Worm (Caenorhabditis elegans) whole organism, L1 larva: Measurements from ENCODE around the gene mut-7.

Experiments
- C04F5.9 ChIP-seq: sonication (generic microtip); optimal IDR thresholded peaks from 2 replicates; lab custom pipeline; 2016; ENCODE audit warnings: missing genetic modification characterization, missing compliant biosample characterization
- C34B4.2 ChIP-seq: sonication (generic microtip); optimal IDR thresholded peaks from 2 replicates; lab custom pipeline; 2017; ENCODE audit warnings: mild to moderate bottlenecking, missing genetic modification characterization, missing compliant biosample characterization
- F16B12.6 ChIP-seq: fragments of 150-350 bp; optimal IDR thresholded peaks from 2 replicates; lab custom pipeline; 2014; ENCODE audit warnings: missing biosample characterization, missing genetic modification characterization
- Y116A8C.19 ChIP-seq: sonication (generic microtip); optimal IDR thresholded peaks from 2 replicates; lab custom pipeline; 2016; ENCODE audit warnings: missing compliant biosample characterization, missing genetic modification characterization, borderline replicate concordance
- aha-1 ChIP-seq: fragments of 150-350 bp; optimal IDR thresholded peaks from 2 replicates; lab custom pipeline; 2014; ENCODE audit warnings: missing biosample characterization, missing genetic modification characterization
- alr-1 ChIP-seq: fragments of 200-800 bp; sonication (Bioruptor generic); optimal IDR thresholded peaks from 2 replicates; lab custom pipeline; 2018; ENCODE audit warnings: borderline replicate concordance, mild to moderate bottlenecking, missing genetic modification characterization, missing compliant biosample characterization
- aly-2 ChIP-seq: fragments of 150-350 bp; optimal IDR thresholded peaks from 2 replicates; lab custom pipeline; 2014; ENCODE audit warnings: missing biosample characterization, missing genetic modification characterization
- ama-1 ChIP-seq: fragments of 150-350 bp; optimal IDR thresholded peaks from 2 replicates; lab custom pipeline; 2014
- ceh-8 ChIP-seq: fragments of 200-800 bp; sonication (Bioruptor generic); optimal IDR thresholded peaks from 2 replicates; lab custom pipeline; 2018; ENCODE audit warnings: mild to moderate bottlenecking, missing genetic modification characterization, moderate library complexity, missing compliant biosample characterization
- ceh-82 ChIP-seq, 3 experiments: fragments of 150-350 bp in 1 of 3; sonication (generic microtip) in 2 of 3; optimal IDR thresholded peaks; 2 replicates each; lab custom pipeline; 2014 to 2017; ENCODE audit warnings: missing biosample characterization in 3 of 3, missing genetic modification characterization in 3 of 3
- ces-1 ChIP-seq: fragments of 150-350 bp; optimal IDR thresholded peaks from 2 replicates; lab custom pipeline; 2014; ENCODE audit warnings: missing biosample characterization, missing genetic modification reagents, missing genetic modification characterization
- dsc-1 ChIP-seq: sonication (generic microtip); optimal IDR thresholded peaks from 2 replicates; lab custom pipeline; 2016; ENCODE audit warnings: mild to moderate bottlenecking, missing genetic modification characterization, missing compliant biosample characterization
- efl-3 ChIP-seq: fragments of 200-800 bp; sonication (Bioruptor generic); optimal IDR thresholded peaks from 2 replicates; lab custom pipeline; 2018; ENCODE audit warnings: mild to moderate bottlenecking, missing genetic modification characterization, missing compliant biosample characterization
- egl-13 ChIP-seq: sonication (generic microtip); optimal IDR thresholded peaks from 2 replicates; lab custom pipeline; 2016; ENCODE audit warnings: missing genotype, missing genetic modification reagents, missing genetic modification characterization, missing compliant biosample characterization
- elt-2 ChIP-seq: sonication (generic microtip); optimal IDR thresholded peaks from 2 replicates; lab custom pipeline; 2016; ENCODE audit warnings: missing genetic modification characterization, mild to moderate bottlenecking, inconsistent platforms, missing compliant biosample characterization, missing genetic modification reagents
- elt-3 ChIP-seq, 6 experiments: fragments of 150-350 bp in 1 of 6; sonication (generic microtip); optimal IDR thresholded peaks; 2 replicates each; lab custom pipeline; 2017 to 2018; ENCODE audit warnings: missing biosample characterization in 6 of 6, missing genetic modification characterization in 6 of 6, inconsistent platforms in 1 of 6
- ets-5 ChIP-seq: fragments of 200-800 bp; sonication (Bioruptor generic); IDR thresholded peaks from 2 replicates; pipeline ENCODE4 v1.3.6; 2022; ENCODE audit warnings: missing genetic modification characterization, missing compliant biosample characterization
- fkh-4 ChIP-seq: sonication (generic microtip); optimal IDR thresholded peaks from 2 replicates; lab custom pipeline; 2016; ENCODE audit warnings: missing compliant biosample characterization, missing genetic modification characterization, borderline replicate concordance
- fos-1 ChIP-seq: fragments of 150-350 bp; optimal IDR thresholded peaks from 2 replicates; lab custom pipeline; 2014; ENCODE audit warnings: missing biosample characterization, missing genetic modification characterization
- hpl-2 ChIP-seq: fragments of 150-350 bp; optimal IDR thresholded peaks from 2 replicates; lab custom pipeline; 2014; ENCODE audit warnings: missing biosample characterization, missing genetic modification reagents, missing genetic modification characterization
- isw-1 ChIP-seq: fragments of 200-800 bp; sonication (Bioruptor generic); IDR thresholded peaks from 2 replicates; pipeline ENCODE4 v1.3.6; 2022; ENCODE audit warnings: missing genetic modification characterization, missing compliant biosample characterization
- jun-1 ChIP-seq: fragments of 150-350 bp; optimal IDR thresholded peaks from 2 replicates; lab custom pipeline; 2014; ENCODE audit warnings: missing biosample characterization, missing genetic modification reagents, missing genetic modification characterization
- lin-14 ChIP-seq: fragments of 200-800 bp; sonication (Bioruptor generic); optimal IDR thresholded peaks from 2 replicates; lab custom pipeline; 2018; ENCODE audit warnings: mild to moderate bottlenecking, missing genetic modification characterization, moderate library complexity, missing compliant biosample characterization
- lir-3 ChIP-seq: sonication (generic microtip); optimal IDR thresholded peaks from 2 replicates; lab custom pipeline; 2016; ENCODE audit warnings: mild to moderate bottlenecking, missing genetic modification characterization, moderate library complexity, missing compliant biosample characterization; ENCODE audit not compliant: poor library complexity
- mab-9 ChIP-seq: fragments of 200-800 bp; sonication (Bioruptor generic); IDR thresholded peaks from 2 replicates; pipeline ENCODE4 v1.3.6; 2022; ENCODE audit warnings: missing genetic modification reagents, missing genetic modification characterization, missing compliant biosample characterization
- nhr-12 ChIP-seq: sonication (generic microtip); optimal IDR thresholded peaks from 2 replicates; lab custom pipeline; 2017; ENCODE audit warnings: missing biosample characterization, missing genetic modification characterization
- nhr-237 ChIP-seq: fragments of 150-350 bp; optimal IDR thresholded peaks from 2 replicates; lab custom pipeline; 2014; ENCODE audit warnings: missing biosample characterization, missing genetic modification characterization
- nhr-47 ChIP-seq: sonication (generic microtip); optimal IDR thresholded peaks from 2 replicates; lab custom pipeline; 2016; ENCODE audit warnings: mild to moderate bottlenecking, missing genetic modification characterization, moderate library complexity, missing compliant biosample characterization
- nhr-71 ChIP-seq: sonication (generic microtip); optimal IDR thresholded peaks from 2 replicates; lab custom pipeline; 2016; ENCODE audit warnings: mild to moderate bottlenecking, missing genetic modification characterization, moderate library complexity, missing compliant biosample characterization
- nhr-76 ChIP-seq: sonication (generic microtip); optimal IDR thresholded peaks from 2 replicates; lab custom pipeline; 2017; ENCODE audit warnings: missing biosample characterization, missing genetic modification characterization
- nhr-90 ChIP-seq: sonication (generic microtip); optimal IDR thresholded peaks from 2 replicates; lab custom pipeline; 2016; ENCODE audit warnings: mild to moderate bottlenecking, missing genetic modification characterization, missing compliant biosample characterization; ENCODE audit not compliant: poor library complexity
- rnt-1 ChIP-seq: sonication (generic microtip); optimal IDR thresholded peaks from 2 replicates; lab custom pipeline; 2016; ENCODE audit warnings: mild to moderate bottlenecking, missing genetic modification characterization, moderate library complexity, missing compliant biosample characterization
- skn-1 ChIP-seq: fragments of 150-350 bp; optimal IDR thresholded peaks from 2 replicates; lab custom pipeline; 2014; ENCODE audit warnings: missing biosample characterization, missing genetic modification characterization
- snpc-4 ChIP-seq: fragments of 150-350 bp; optimal IDR thresholded peaks from 2 replicates; lab custom pipeline; 2014; ENCODE audit warnings: missing biosample characterization, missing genetic modification characterization
- sox-4 ChIP-seq: sonication (generic microtip); optimal IDR thresholded peaks from 2 replicates; lab custom pipeline; 2016; ENCODE audit warnings: missing genetic modification characterization, missing compliant biosample characterization
- sptf-1 ChIP-seq: fragments of 150-350 bp; optimal IDR thresholded peaks from 2 replicates; lab custom pipeline; 2014; ENCODE audit warnings: missing biosample characterization, missing genetic modification characterization
- tbx-2 ChIP-seq: sonication (generic microtip); optimal IDR thresholded peaks from 2 replicates; lab custom pipeline; 2016; ENCODE audit warnings: missing genetic modification characterization, missing compliant biosample characterization
- unc-62 ChIP-seq: fragments of 150-350 bp; optimal IDR thresholded peaks from 2 replicates; lab custom pipeline; 2014; ENCODE audit warnings: missing biosample characterization, missing genetic modification reagents, missing genetic modification characterization
- vab-15 ChIP-seq: sonication (generic microtip); optimal IDR thresholded peaks from 2 replicates; lab custom pipeline; 2017; ENCODE audit warnings: missing genotype, mild to moderate bottlenecking, missing genetic modification characterization, missing compliant biosample characterization
- ztf-4 ChIP-seq: fragments of 150-350 bp; optimal IDR thresholded peaks from 2 replicates; lab custom pipeline; 2014; ENCODE audit warnings: missing biosample characterization, missing genetic modification characterization

The mut-7 gene

DNA sequence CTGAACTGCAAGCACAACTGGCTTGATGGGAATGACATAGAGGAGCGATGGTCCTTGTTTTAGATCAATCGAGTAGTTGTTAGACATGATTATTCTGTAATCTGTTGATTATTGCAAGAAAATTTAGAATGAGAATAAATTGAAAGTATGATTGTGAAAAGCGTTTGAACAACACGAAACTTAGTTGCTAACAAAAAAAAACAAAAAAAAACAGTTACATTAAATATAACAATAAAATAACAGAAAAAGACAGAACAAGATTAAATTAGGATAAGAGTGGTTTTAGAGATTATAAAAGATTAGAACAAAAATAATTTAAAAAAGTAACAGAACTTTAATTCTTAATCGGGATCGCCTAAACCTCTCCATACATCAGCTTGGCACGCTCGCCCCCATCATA is 21.1 kb upstream of the mut-7 start, which contains the start of gene C48B4.9:
Gene C48B4.9 (minus strand): TSS at position 101 of the 400 bp plus-strand sequence.
- TF ChIP-seq nhr-90 (no peak), C34B4.2 (tag; lab: Kevin White, UChicago) (no peak), fkh-4 (tag; lab: Kevin White, UChicago) (no peak), sptf-1 (no peak), Y116A8C.19 (no peak), F16B12.6 (tag; lab: Kevin White, UChicago) (no peak), tbx-2 (tag; lab: Kevin White, UChicago) (no peak), ztf-4 (tag; lab: Kevin White, UChicago) (no peak), hpl-2 (GFP tag; lab: Kevin White, UChicago) (no peak), lir-3 (tag; lab: Kevin White, UChicago) (no peak), egl-13 (tag; lab: Kevin White, UChicago) (no peak), snpc-4 (tag; lab: Kevin White, UChicago) (no peak), fos-1 (tag; lab: Kevin White, UChicago) (no peak), alr-1 (no peak), dsc-1 (tag; lab: Kevin White, UChicago) (no peak), ceh-8 (no peak), elt-3 (tag; optimal IDR thresholded peaks at IDR 0.05; lab: Kevin White, UChicago) (no peak)

DNA sequence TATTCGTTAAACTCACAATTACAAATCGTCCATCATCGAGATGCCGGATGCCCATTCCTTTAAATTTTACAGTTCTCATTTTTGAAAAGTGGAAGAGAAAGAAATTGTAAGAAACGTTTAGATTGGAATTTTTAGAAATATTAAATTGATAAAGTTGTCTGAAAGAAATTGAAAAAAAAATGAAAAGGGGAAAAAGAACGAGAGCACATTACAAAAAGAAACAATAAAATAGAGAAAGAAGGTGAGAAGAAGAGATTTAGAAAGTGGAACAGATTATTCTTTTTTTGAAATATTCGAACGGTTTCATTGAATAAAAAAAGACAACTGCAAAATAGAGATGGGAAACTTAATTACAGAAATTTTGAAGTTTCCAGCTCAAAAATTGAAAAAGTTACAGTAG is 19.0 kb upstream of the mut-7 start, which contains the start of gene C48B4.8:
Gene C48B4.8 (minus strand): TSS at position 101 of the 400 bp plus-strand sequence.
- TF ChIP-seq nhr-71 (tag; lab: Kevin White, UChicago) (no peak), ces-1 (GFP tag; lab: Kevin White, UChicago) (no peak), ama-1 (lab: Kevin White, UChicago) (no peak), elt-2 (tag; lab: Kevin White, UChicago) (no peak), tbx-2 (tag; lab: Kevin White, UChicago) (no peak), isw-1 (no peak), ceh-8 (no peak), nhr-12 (tag; lab: Kevin White, UChicago) (no peak), hpl-2 (GFP tag; lab: Kevin White, UChicago) (no peak), skn-1 (no peak), dsc-1 (tag; lab: Kevin White, UChicago) (no peak), rnt-1 (tag; lab: Kevin White, UChicago) (no peak), nhr-90 (no peak), aly-2 (tag; lab: Kevin White, UChicago) (no peak)

DNA sequence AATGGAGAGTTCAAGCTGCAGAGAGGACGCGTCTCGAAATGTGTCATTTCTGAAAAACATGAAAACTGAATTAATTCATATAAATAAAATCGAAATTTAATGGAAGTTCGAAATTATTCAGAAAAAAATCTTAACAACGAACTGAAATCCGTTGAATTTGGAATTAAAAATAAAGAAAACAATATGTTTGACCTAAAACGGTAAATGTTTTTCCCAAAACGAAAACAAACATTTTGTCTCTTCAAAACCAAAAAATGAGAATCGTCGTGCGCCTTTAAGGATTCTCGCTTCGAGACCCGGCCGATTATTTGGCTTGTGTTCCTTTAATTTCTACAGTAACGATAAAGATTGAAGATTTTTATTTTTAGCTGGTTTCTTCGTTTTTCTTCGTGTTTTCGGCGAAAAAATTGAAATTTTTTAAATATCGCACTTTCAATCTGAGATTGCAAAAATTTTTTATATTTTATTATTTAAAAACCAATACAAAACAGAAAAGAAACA is 17.3 kb upstream of the mut-7 start, which contains the start of gene C48B4.7:
Gene C48B4.7 (minus strand): TSS at position 51 of the 501 bp plus-strand sequence.
- no peak for TF ChIP-seq aly-2 (tag; lab: Kevin White, UChicago)
- TF ChIP-seq nhr-71 (tag; lab: Kevin White, UChicago) = no peak
- TF ChIP-seq skn-1 = no peak
- TF ChIP-seq sox-4 (tag; lab: Kevin White, UChicago) = no peak
- TF ChIP-seq, all 84 proteins: peak for 0

DNA sequence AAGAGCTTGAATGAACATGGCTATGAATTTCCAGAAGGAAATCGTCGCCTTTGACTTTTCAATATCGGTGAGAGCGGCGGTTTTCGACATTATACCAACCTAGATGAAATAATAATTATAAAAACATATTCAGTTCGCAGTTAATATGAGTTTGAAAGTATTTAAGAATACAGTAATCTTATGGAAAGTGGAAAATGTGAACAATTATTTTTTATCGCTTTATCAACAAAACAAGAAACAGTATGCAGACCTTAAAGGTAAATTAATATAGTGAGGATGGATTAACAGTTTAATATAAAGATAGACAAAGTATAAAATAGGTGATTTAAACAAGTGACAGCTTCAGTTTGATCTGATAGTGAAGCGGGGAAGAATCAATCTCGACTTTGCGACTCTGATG is 16.3 kb upstream of the mut-7 start, which contains the start of gene C48B4.6:
Gene C48B4.6 (minus strand): TSS at position 101 of the 400 bp plus-strand sequence.
- no peak for TF ChIP-seq nhr-90
- TF ChIP-seq vab-15 (tag; lab: Kevin White, UChicago) = no peak
- TF ChIP-seq nhr-47 (tag; lab: Kevin White, UChicago) = no peak
- no peak for TF ChIP-seq lin-14 (GFP tag; lab: Kevin White, UChicago)
- no peak for TF ChIP-seq lir-3 (tag; lab: Kevin White, UChicago)

DNA sequence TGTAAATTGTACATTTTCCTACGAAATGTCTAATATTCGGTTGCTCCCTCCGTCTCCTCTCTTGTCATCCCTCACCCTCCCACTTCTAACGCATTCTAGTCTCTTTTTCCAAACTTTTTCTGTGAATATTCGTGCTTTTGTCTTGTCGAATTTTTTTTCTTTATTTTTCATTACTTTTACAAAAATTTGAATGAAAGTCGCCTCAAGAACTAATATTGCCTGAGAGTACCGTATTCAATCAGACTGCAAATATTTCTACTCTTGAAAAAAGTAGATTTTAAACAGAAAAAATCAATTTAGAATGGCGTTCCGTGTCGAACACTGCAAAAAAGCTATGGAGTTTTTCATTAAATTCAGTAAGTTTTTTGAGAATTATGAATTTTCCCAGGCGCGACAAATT is 14.1 kb upstream of the mut-7 start, which contains the start of gene ZK1098.11:
Gene ZK1098.11 (plus strand): TSS at position 301 of the 400 bp plus-strand sequence.
- no peak for TF ChIP-seq aha-1 (tag; lab: Kevin White, UChicago)
- TF ChIP-seq jun-1 = no peak
- no peak for TF ChIP-seq lir-3 (tag; lab: Kevin White, UChicago)
- no peak for TF ChIP-seq nhr-237 (tag; lab: Kevin White, UChicago)
- TF ChIP-seq efl-3 (GFP tag; lab: Kevin White, UChicago) = no peak
- no peak for TF ChIP-seq mab-9 (GFP tag; lab: Robert Waterston, UW)
- TF ChIP-seq nhr-76 = no peak
- TF ChIP-seq fkh-4 (tag; lab: Kevin White, UChicago) = no peak
- TF ChIP-seq ceh-82 (tag; optimal IDR thresholded peaks at IDR 0.05; lab: Kevin White, UChicago) = no peak
- TF ChIP-seq C04F5.9 (tag; lab: Kevin White, UChicago) = no peak
- TF ChIP-seq ets-5 (GFP tag; lab: Robert Waterston, UW) = no peak
- no peak for TF ChIP-seq unc-62 (GFP tag; lab: Kevin White, UChicago)
